Fruit fly (Drosophila melanogaster): ENCODE measurements around the gene CG32266.

The CG32266 gene

dm6 chr3L:3816254-3816653, 25.6 kb downstream of the CG32266 start, which contains the start of gene Acp63F:
Acp63F (minus strand) TSS chr3L:3816354.
- TF ChIP-seq kay (GFP tag; ENCODE audit: borderline replicate concordance), result no peak
- no peak for TF ChIP-seq bab1 (GFP tag; optimal IDR thresholded peaks at IDR 0.05)
- no peak for TF ChIP-seq CG11617 (GFP tag; optimal IDR thresholded peaks at IDR 0.05)
- TF ChIP-seq toe (GFP tag; optimal IDR thresholded peaks at IDR 0.05), result no peak
- no peak for TF ChIP-seq CG12768 (GFP tag; optimal IDR thresholded peaks at IDR 0.05)
- no peak for TF ChIP-seq cnc (optimal IDR thresholded peaks at IDR 0.05)
- no peak for TF ChIP-seq Clk (GFP tag; optimal IDR thresholded peaks at IDR 0.05)
- TF ChIP-seq pad (GFP tag; optimal IDR thresholded peaks at IDR 0.05), result no peak
- no peak for TF ChIP-seq ovo (GFP tag; optimal IDR thresholded peaks at IDR 0.05)
- no peak for TF ChIP-seq Hr96 (GFP tag; optimal IDR thresholded peaks at IDR 0.05)
- no peak for TF ChIP-seq CG33017 (tag; optimal IDR thresholded peaks at IDR 0.05)
- TF ChIP-seq CG1620 (GFP tag; optimal IDR thresholded peaks at IDR 0.05), result no peak
- no peak for TF ChIP-seq Mnt (GFP tag; optimal IDR thresholded peaks at IDR 0.05)
- TF ChIP-seq CG14711 (tag; optimal IDR thresholded peaks at IDR 0.05), result no peak
- TF ChIP-seq Crg-1 (GFP tag; optimal IDR thresholded peaks at IDR 0.05), result no peak
- TF ChIP-seq CG5204 (GFP tag; optimal IDR thresholded peaks at IDR 0.05), result no peak

- TF ChIP-seq CG12768 (GFP tag; optimal IDR thresholded peaks at IDR 0.05) (peak; percentile 78), CG7101 (tag; optimal IDR thresholded peaks at IDR 0.05) (no peak), CG7045 (GFP tag; optimal IDR thresholded peaks at IDR 0.05) (peak; percentile 8), CG11617 (GFP tag; optimal IDR thresholded peaks at IDR 0.05) (peak; percentile 9), Crg-1 (GFP tag; optimal IDR thresholded peaks at IDR 0.05) (no peak), kay (GFP tag; ENCODE audit: borderline replicate concordance) (no peak), CG5204 (GFP tag; optimal IDR thresholded peaks at IDR 0.05) (no peak), bab1 (GFP tag; optimal IDR thresholded peaks at IDR 0.05) (no peak), CG14711 (tag; optimal IDR thresholded peaks at IDR 0.05) (no peak), cnc (optimal IDR thresholded peaks at IDR 0.05) (no peak), Hr96 (GFP tag; optimal IDR thresholded peaks at IDR 0.05) (peak; percentile 9), Mnt (GFP tag; optimal IDR thresholded peaks at IDR 0.05) (no peak), pad (GFP tag; optimal IDR thresholded peaks at IDR 0.05) (no peak), ovo (GFP tag; optimal IDR thresholded peaks at IDR 0.05) (no peak), CG1620 (GFP tag; optimal IDR thresholded peaks at IDR 0.05) (no peak), Clk (GFP tag; optimal IDR thresholded peaks at IDR 0.05) (no peak), tj (GFP tag; optimal IDR thresholded peaks at IDR 0.05) (no peak), cic (GFP tag; optimal IDR thresholded peaks at IDR 0.05) (peak; percentile 70), CG33017 (tag; optimal IDR thresholded peaks at IDR 0.05) (no peak), toe (GFP tag; optimal IDR thresholded peaks at IDR 0.05) (no peak)
Measured at dm6 chr3L:3816772-3817483, 26.3 kb downstream of the CG32266 start.

dm6 chr3L:3818566-3819325, 28.1 kb downstream of the CG32266 start, which contains the start of gene enc:
enc (plus strand) TSS chr3L:3818679.
- TF ChIP-seq toe (GFP tag; optimal IDR thresholded peaks at IDR 0.05) (peak; percentile 32), CG1620 (GFP tag; optimal IDR thresholded peaks at IDR 0.05) (peak; percentile 1), cnc (optimal IDR thresholded peaks at IDR 0.05) (no peak), ovo (GFP tag; optimal IDR thresholded peaks at IDR 0.05) (no peak), CG11617 (GFP tag; optimal IDR thresholded peaks at IDR 0.05) (peak; percentile 32), bab1 (GFP tag; optimal IDR thresholded peaks at IDR 0.05) (no peak), Mnt (GFP tag; optimal IDR thresholded peaks at IDR 0.05) (peak; percentile 19), Crg-1 (GFP tag; optimal IDR thresholded peaks at IDR 0.05) (no peak), CG5204 (GFP tag; optimal IDR thresholded peaks at IDR 0.05) (no peak), CG12768 (GFP tag; optimal IDR thresholded peaks at IDR 0.05) (no peak), pad (GFP tag; optimal IDR thresholded peaks at IDR 0.05) (no peak)

- TF ChIP-seq pad (GFP tag; optimal IDR thresholded peaks at IDR 0.05), result peak; percentile 40
- no peak for TF ChIP-seq kay (GFP tag; ENCODE audit: borderline replicate concordance)
- TF ChIP-seq CG14711 (tag; optimal IDR thresholded peaks at IDR 0.05), result peak; percentile 35
- TF ChIP-seq CG33017 (tag; optimal IDR thresholded peaks at IDR 0.05), result peak; percentile 82
- peak; percentile 12 for TF ChIP-seq toe (GFP tag; optimal IDR thresholded peaks at IDR 0.05)
- TF ChIP-seq CG5204 (GFP tag; optimal IDR thresholded peaks at IDR 0.05), result peak; percentile 71
- TF ChIP-seq CG7045 (GFP tag; optimal IDR thresholded peaks at IDR 0.05), result peak; percentile 90
- no peak for TF ChIP-seq cnc (optimal IDR thresholded peaks at IDR 0.05)
- TF ChIP-seq tj (GFP tag; optimal IDR thresholded peaks at IDR 0.05), result peak; percentile 14
- peak; percentile 49 for TF ChIP-seq CG11617 (GFP tag; optimal IDR thresholded peaks at IDR 0.05)
- TF ChIP-seq Hr96 (GFP tag; optimal IDR thresholded peaks at IDR 0.05), result no peak
- peak; percentile 0 for TF ChIP-seq cic (GFP tag; optimal IDR thresholded peaks at IDR 0.05)
- TF ChIP-seq Clk (GFP tag; optimal IDR thresholded peaks at IDR 0.05), result peak; percentile 85
- no peak for TF ChIP-seq bab1 (GFP tag; optimal IDR thresholded peaks at IDR 0.05)
- TF ChIP-seq CG7101 (tag; optimal IDR thresholded peaks at IDR 0.05), result peak; percentile 71
- TF ChIP-seq CG1620 (GFP tag; optimal IDR thresholded peaks at IDR 0.05), result no peak
- TF ChIP-seq CG12768 (GFP tag; optimal IDR thresholded peaks at IDR 0.05), result peak; percentile 88
- no peak for TF ChIP-seq Mnt (GFP tag; optimal IDR thresholded peaks at IDR 0.05)
- TF ChIP-seq ovo (GFP tag; optimal IDR thresholded peaks at IDR 0.05), result no peak
- no peak for TF ChIP-seq Crg-1 (GFP tag; optimal IDR thresholded peaks at IDR 0.05)
Measured at dm6 chr3L:3824790-3825484, 34.3 kb downstream of the CG32266 start, which contains the start of gene Rdh. Rdh (plus strand) TSS chr3L:3825449.

dm6 chr3L:3825485-3825813, 34.8 kb downstream of the CG32266 start:
- TF ChIP-seq CG1620 (GFP tag; optimal IDR thresholded peaks at IDR 0.05) (no peak), ovo (GFP tag; optimal IDR thresholded peaks at IDR 0.05) (no peak), CG14711 (tag; optimal IDR thresholded peaks at IDR 0.05) (no peak), Crg-1 (GFP tag; optimal IDR thresholded peaks at IDR 0.05) (no peak), CG11617 (GFP tag; optimal IDR thresholded peaks at IDR 0.05) (no peak), cnc (optimal IDR thresholded peaks at IDR 0.05) (no peak), Hr96 (GFP tag; optimal IDR thresholded peaks at IDR 0.05) (no peak)
